Worm (Caenorhabditis elegans) whole organism, mixed stage, embryonic: ENCODE results near the gene pqn-35.
A peak's percentile ranks its signal among the peaks of the same experiment; 100 is the strongest.

Experiments used
- M03D4.4 ChIP-seq: sonication (generic microtip); optimal IDR thresholded peaks from 2 replicates; lab custom pipeline; 2017; ENCODE audit warnings: mild to moderate bottlenecking, missing genetic modification characterization, missing compliant biosample characterization
- bed-3 ChIP-seq: fragments of 200-800 bp; sonication (Bioruptor generic); optimal IDR thresholded peaks from 3 replicates; lab custom pipeline; 2018; ENCODE audit warnings: mild to moderate bottlenecking, missing genetic modification characterization, moderate library complexity, missing compliant biosample characterization
- blmp-1 ChIP-seq: fragments of 150-350 bp; optimal IDR thresholded peaks from 2 replicates; lab custom pipeline; 2014; ENCODE audit warnings: missing biosample characterization, missing genetic modification characterization
- ceh-39 ChIP-seq: fragments of 150-350 bp; optimal IDR thresholded peaks from 2 replicates; lab custom pipeline; 2014; ENCODE audit warnings: missing biosample characterization, missing genetic modification characterization
- ceh-43 ChIP-seq: fragments of 200-800 bp; sonication (Bioruptor generic); optimal IDR thresholded peaks from 2 replicates; lab custom pipeline; 2018; ENCODE audit warnings: mild to moderate bottlenecking, missing genetic modification characterization, moderate library complexity, missing compliant biosample characterization
- ceh-83 ChIP-seq: fragments of 200-800 bp; sonication (Bioruptor generic); optimal IDR thresholded peaks from 2 replicates; lab custom pipeline; 2018; ENCODE audit warnings: mild to moderate bottlenecking, missing genetic modification characterization, missing compliant biosample characterization
- cnd-1 ChIP-seq: fragments of 200-800 bp; sonication (Bioruptor generic); optimal IDR thresholded peaks from 2 replicates; lab custom pipeline; 2018; ENCODE audit warnings: mild to moderate bottlenecking, missing genetic modification characterization, missing compliant biosample characterization
- drap-1 ChIP-seq: fragments of 200-800 bp; sonication (Bioruptor generic); optimal IDR thresholded peaks from 3 replicates; lab custom pipeline; 2018; ENCODE audit warnings: mild to moderate bottlenecking, missing genetic modification characterization, missing compliant biosample characterization
- elt-1 ChIP-seq: sonication (generic microtip); optimal IDR thresholded peaks from 2 replicates; lab custom pipeline; 2017; ENCODE audit warnings: missing genetic modification characterization, mild to moderate bottlenecking, missing compliant biosample characterization, antibody characterized with exemption, moderate library complexity, borderline replicate concordance; ENCODE audit not compliant: insufficient read depth
- elt-3 ChIP-seq: fragments of 150-350 bp; optimal IDR thresholded peaks from 2 replicates; lab custom pipeline; 2014; ENCODE audit warnings: missing biosample characterization, missing genetic modification characterization
- flh-1 ChIP-seq: fragments of 200-800 bp; sonication (Bioruptor generic); optimal IDR thresholded peaks from 2 replicates; lab custom pipeline; 2018; ENCODE audit warnings: mild to moderate bottlenecking, missing genetic modification characterization, moderate library complexity, missing compliant biosample characterization
- hlh-1 ChIP-seq: fragments of 150-350 bp; optimal IDR thresholded peaks from 2 replicates; lab custom pipeline; 2014; ENCODE audit warnings: missing biosample characterization, missing genetic modification reagents, missing genetic modification characterization
- lin-13 ChIP-seq: fragments of 150-350 bp; optimal IDR thresholded peaks from 2 replicates; lab custom pipeline; 2014; ENCODE audit warnings: missing biosample characterization, missing genetic modification characterization
- lin-32 ChIP-seq: fragments of 200-800 bp; sonication (Bioruptor generic); optimal IDR thresholded peaks from 2 replicates; lab custom pipeline; 2018; ENCODE audit warnings: mild to moderate bottlenecking, missing genetic modification characterization, missing compliant biosample characterization
- mab-5 ChIP-seq: fragments of 150-350 bp; optimal IDR thresholded peaks from 2 replicates; lab custom pipeline; 2014; ENCODE audit warnings: missing biosample characterization, missing genetic modification characterization
- mep-1 ChIP-seq: fragments of 150-350 bp; optimal IDR thresholded peaks from 2 replicates; lab custom pipeline; 2017; ENCODE audit warnings: missing biosample characterization, missing genetic modification reagents, missing genetic modification characterization, inconsistent platforms
- mls-2 ChIP-seq: sonication (generic microtip); optimal IDR thresholded peaks from 2 replicates; lab custom pipeline; 2016; ENCODE audit warnings: mild to moderate bottlenecking, missing genetic modification characterization, moderate library complexity, missing compliant biosample characterization
- nhr-12 ChIP-seq: fragments of 150-350 bp; optimal IDR thresholded peaks from 2 replicates; lab custom pipeline; 2014; ENCODE audit warnings: missing biosample characterization, missing genetic modification characterization
- nhr-2 ChIP-seq: fragments of 150-350 bp; optimal IDR thresholded peaks from 2 replicates; lab custom pipeline; 2014; ENCODE audit warnings: missing biosample characterization, missing genetic modification characterization
- nhr-237 ChIP-seq: fragments of 150-350 bp; optimal IDR thresholded peaks from 2 replicates; lab custom pipeline; 2014; ENCODE audit warnings: missing biosample characterization, missing genetic modification characterization
- nhr-28 ChIP-seq: fragments of 150-350 bp; optimal IDR thresholded peaks from 2 replicates; lab custom pipeline; 2014; ENCODE audit warnings: missing biosample characterization, missing genetic modification characterization
- nhr-76 ChIP-seq: sonication (generic microtip); optimal IDR thresholded peaks from 2 replicates; lab custom pipeline; 2017; ENCODE audit warnings: missing biosample characterization, missing genetic modification characterization
- sem-2 ChIP-seq: fragments of 200-800 bp; sonication (Bioruptor generic); optimal IDR thresholded peaks from 2 replicates; lab custom pipeline; 2018; ENCODE audit warnings: mild to moderate bottlenecking, missing genetic modification characterization, missing compliant biosample characterization
- snpc-4 ChIP-seq: fragments of 150-350 bp; optimal IDR thresholded peaks from 2 replicates; lab custom pipeline; 2014; ENCODE audit warnings: missing biosample characterization, missing genetic modification characterization
- sptf-1 ChIP-seq: sonication (generic microtip); optimal IDR thresholded peaks from 2 replicates; lab custom pipeline; 2017; ENCODE audit warnings: mild to moderate bottlenecking, missing genetic modification characterization, moderate library complexity, missing compliant biosample characterization
- tbx-8 ChIP-seq: fragments of 200-800 bp; sonication (Bioruptor generic); optimal IDR thresholded peaks from 2 replicates; lab custom pipeline; 2018; ENCODE audit warnings: mild to moderate bottlenecking, missing genetic modification characterization, moderate library complexity, missing compliant biosample characterization
- unc-120 ChIP-seq: sonication (generic microtip); optimal IDR thresholded peaks from 2 replicates; lab custom pipeline; 2017; ENCODE audit warnings: missing genetic modification characterization, missing compliant biosample characterization; ENCODE audit not compliant: poor library complexity, severe bottlenecking
- unc-39 ChIP-seq: fragments of 150-350 bp; optimal IDR thresholded peaks from 2 replicates; lab custom pipeline; 2014; ENCODE audit warnings: missing biosample characterization, missing genetic modification characterization
- unc-62 ChIP-seq: fragments of 150-350 bp; optimal IDR thresholded peaks from 2 replicates; lab custom pipeline; 2014; ENCODE audit warnings: missing biosample characterization, missing genetic modification reagents, missing genetic modification characterization
- zip-8 ChIP-seq: fragments of 150-350 bp; optimal IDR thresholded peaks from 2 replicates; lab custom pipeline; 2014; ENCODE audit warnings: missing biosample characterization, missing genetic modification characterization
- ztf-11 ChIP-seq: fragments of 150-350 bp; optimal IDR thresholded peaks from 2 replicates; lab custom pipeline; 2014; ENCODE audit warnings: missing biosample characterization, missing genetic modification characterization

Gene pqn-35

ce11 chrII:4612694-4613093, at the start of gene pqn-35:
pqn-35 (plus strand) TSS chrII:4612994.
- TF ChIP-seq flh-1 (GFP tag; lab: Kevin White, UChicago) = no peak
- TF ChIP-seq blmp-1 = no peak
- no peak for TF ChIP-seq mab-5 (tag; lab: Kevin White, UChicago)
- TF ChIP-seq nhr-12 (tag; lab: Kevin White, UChicago) = no peak
- TF ChIP-seq lin-32 (GFP tag; lab: Kevin White, UChicago) = no peak
- no peak for TF ChIP-seq nhr-76 (tag; lab: Kevin White, UChicago)
- no peak for TF ChIP-seq hlh-1 (tag; lab: Kevin White, UChicago)
- no peak for TF ChIP-seq ceh-43
- TF ChIP-seq nhr-237 (tag; lab: Kevin White, UChicago) = no peak
- no peak for TF ChIP-seq lin-13
- TF ChIP-seq tbx-8 (GFP tag; lab: Kevin White, UChicago) = no peak
- no peak for TF ChIP-seq nhr-2 (tag; lab: Kevin White, UChicago)
- TF ChIP-seq ceh-39 (tag; lab: Kevin White, UChicago) = no peak
- no peak for TF ChIP-seq mls-2 (tag; lab: Kevin White, UChicago)
- no peak for TF ChIP-seq M03D4.4 (tag; lab: Kevin White, UChicago)
- TF ChIP-seq nhr-28 = no peak
- no peak for TF ChIP-seq elt-1 (tag; lab: Kevin White, UChicago)

- no peak for TF ChIP-seq nhr-12 (tag; lab: Kevin White, UChicago)
- TF ChIP-seq ceh-39 (tag; lab: Kevin White, UChicago) = no peak
- no peak for TF ChIP-seq cnd-1 (tag; lab: Kevin White, UChicago)
- no peak for TF ChIP-seq sptf-1 (tag; lab: Kevin White, UChicago)
These were observed 47.6 kb upstream of the pqn-35 start for ce11 chrII:4565205-4565604.

- TF ChIP-seq sptf-1 (tag; lab: Kevin White, UChicago) (no peak), nhr-28 (no peak)
These were observed 46.6 kb upstream of the pqn-35 start for ce11 chrII:4566237-4566636.

ce11 chrII:4571112-4571511, 41.7 kb upstream of the pqn-35 start:
- TF ChIP-seq mep-1 (tag; lab: Kevin White, UChicago) (peak; percentile 6), sptf-1 (tag; lab: Kevin White, UChicago) (peak; percentile 31), tbx-8 (GFP tag; lab: Kevin White, UChicago) (no peak), ceh-39 (tag; lab: Kevin White, UChicago) (no peak), hlh-1 (tag; lab: Kevin White, UChicago) (peak; percentile 66), bed-3 (GFP tag; lab: Kevin White, UChicago) (no peak), unc-120 (peak; percentile 54), nhr-2 (tag; lab: Kevin White, UChicago) (peak; percentile 2), ceh-83 (GFP tag; lab: Kevin White, UChicago) (no peak), cnd-1 (tag; lab: Kevin White, UChicago) (peak; percentile 13), M03D4.4 (tag; lab: Kevin White, UChicago) (no peak)
- TF ChIP-seq, all 35 proteins: peak for 6

ce11 chrII:4571868-4572267, 40.9 kb upstream of the pqn-35 start, which contains the start of gene vab-1:
vab-1 (plus strand) TSS chrII:4572000.
- no peak for TF ChIP-seq elt-3 (tag; lab: Kevin White, UChicago)
- no peak for TF ChIP-seq mep-1 (tag; lab: Kevin White, UChicago)
- no peak for TF ChIP-seq nhr-2 (tag; lab: Kevin White, UChicago)
- TF ChIP-seq unc-120 = no peak
- TF ChIP-seq, all 35 proteins: peak for 0

- peak; percentile 4 for TF ChIP-seq unc-120
- TF ChIP-seq ztf-11 (tag; lab: Kevin White, UChicago) = no peak
- no peak for TF ChIP-seq bed-3 (GFP tag; lab: Kevin White, UChicago)
- TF ChIP-seq lin-13 = no peak
- peak; percentile 92 for TF ChIP-seq hlh-1 (tag; lab: Kevin White, UChicago)
- TF ChIP-seq elt-1 (tag; lab: Kevin White, UChicago) = no peak
- TF ChIP-seq nhr-237 (tag; lab: Kevin White, UChicago) = no peak
- TF ChIP-seq, all 35 proteins: peak for 2
These were observed 40.2 kb upstream of the pqn-35 start for ce11 chrII:4572579-4572978.

ce11 chrII:4573084-4573483, 39.7 kb upstream of the pqn-35 start:
- TF ChIP-seq ceh-83 (GFP tag; lab: Kevin White, UChicago) (no peak), sptf-1 (tag; lab: Kevin White, UChicago) (no peak), lin-13 (no peak), nhr-237 (tag; lab: Kevin White, UChicago) (no peak), unc-62 (GFP tag; lab: Kevin White, UChicago) (no peak), unc-39 (no peak), flh-1 (GFP tag; lab: Kevin White, UChicago) (no peak), nhr-12 (tag; lab: Kevin White, UChicago) (no peak), unc-120 (no peak), drap-1 (GFP tag; lab: Kevin White, UChicago) (no peak), tbx-8 (GFP tag; lab: Kevin White, UChicago) (no peak), snpc-4 (tag; lab: Kevin White, UChicago) (no peak), mab-5 (tag; lab: Kevin White, UChicago) (no peak), zip-8 (no peak), mep-1 (tag; lab: Kevin White, UChicago) (no peak), sem-2 (GFP tag; lab: Kevin White, UChicago) (no peak)
- TF ChIP-seq, all 35 proteins: peak for 0
